Worm (Caenorhabditis elegans): ENCODE measurements around the gene C27D8.2.

C27D8.2 gene

ce11 chrIV:12724641-12725040, 13.6 kb downstream of the C27D8.2 start, which contains the start of the genes T23F6.3 and rbd-1 (continued):
- TF ChIP-seq elt-1 (tag; optimal IDR thresholded peaks at IDR 0.05) (no peak), nhr-6 (tag; optimal IDR thresholded peaks at IDR 0.05) (peak; percentile 78), lin-11 (tag; optimal IDR thresholded peaks at IDR 0.05) (peak; percentile 69), nhr-25 (tag; optimal IDR thresholded peaks at IDR 0.05) (peak; percentile 83), zag-1 (tag; optimal IDR thresholded peaks at IDR 0.05) (peak; percentile 61), unc-39 (tag; optimal IDR thresholded peaks at IDR 0.05) (no peak)

ce11 chrIV:12725228-12725627, 14.2 kb downstream of the C27D8.2 start:
- no peak for TF ChIP-seq dmd-4 (tag; optimal IDR thresholded peaks at IDR 0.05)
- TF ChIP-seq mdl-1 (tag; optimal IDR thresholded peaks at IDR 0.05) = no peak
- no peak for TF ChIP-seq lsy-2 (tag; optimal IDR thresholded peaks at IDR 0.05)
- TF ChIP-seq zag-1 (tag; optimal IDR thresholded peaks at IDR 0.05) = no peak
- no peak for TF ChIP-seq mab-5 (tag; optimal IDR thresholded peaks at IDR 0.05)
- TF ChIP-seq egl-27 (tag; optimal IDR thresholded peaks at IDR 0.05) = no peak
- no peak for TF ChIP-seq nhr-25 (tag; optimal IDR thresholded peaks at IDR 0.05)
- no peak for TF ChIP-seq alr-1 (tag; optimal IDR thresholded peaks at IDR 0.05)
- TF ChIP-seq gmeb-1 (tag; optimal IDR thresholded peaks at IDR 0.05) = no peak
- no peak for TF ChIP-seq ama-1 (optimal IDR thresholded peaks at IDR 0.05)
- no peak for TF ChIP-seq F13H6.1 (tag; optimal IDR thresholded peaks at IDR 0.05)
- no peak for TF ChIP-seq blmp-1 (tag; optimal IDR thresholded peaks at IDR 0.05; ENCODE audit: insufficient read depth)
- TF ChIP-seq ztf-1 (GFP tag; conservative IDR thresholded peaks at IDR 0.05) = no peak
- TF ChIP-seq peb-1 (tag; optimal IDR thresholded peaks at IDR 0.05) = no peak
- TF ChIP-seq nhr-6 (tag; optimal IDR thresholded peaks at IDR 0.05) = no peak
- TF ChIP-seq ztf-4 (tag; optimal IDR thresholded peaks at IDR 0.05) = no peak
- no peak for TF ChIP-seq mbf-1 (tag; optimal IDR thresholded peaks at IDR 0.05)
- TF ChIP-seq lin-39 (tag; optimal IDR thresholded peaks at IDR 0.05) = no peak
- TF ChIP-seq C34F6.9 (tag; optimal IDR thresholded peaks at IDR 0.05) = no peak
- no peak for TF ChIP-seq nhr-129 (tag; optimal IDR thresholded peaks at IDR 0.05)

- TF ChIP-seq unc-39 (tag; optimal IDR thresholded peaks at IDR 0.05) (no peak), crh-2 (tag; optimal IDR thresholded peaks at IDR 0.05) (no peak), nhr-10 (tag; optimal IDR thresholded peaks at IDR 0.05) (no peak), mab-5 (tag; optimal IDR thresholded peaks at IDR 0.05) (no peak), nhr-25 (tag; optimal IDR thresholded peaks at IDR 0.05) (no peak), F13H6.1 (tag; optimal IDR thresholded peaks at IDR 0.05) (no peak), ceh-16 (tag; optimal IDR thresholded peaks at IDR 0.05) (no peak), egl-27 (tag; optimal IDR thresholded peaks at IDR 0.05) (no peak), elt-1 (tag; optimal IDR thresholded peaks at IDR 0.05) (no peak), sma-3 (GFP tag; optimal IDR thresholded peaks at IDR 0.05) (no peak), skn-1 (tag; optimal IDR thresholded peaks at IDR 0.05) (no peak), zag-1 (tag; optimal IDR thresholded peaks at IDR 0.05) (no peak), fos-1 (tag; optimal IDR thresholded peaks at IDR 0.05) (no peak)
Measured at ce11 chrIV:12725925-12726324, 14.9 kb downstream of the C27D8.2 start.

ce11 chrIV:12728162-12728561, 17.1 kb downstream of the C27D8.2 start:
- no peak for TF ChIP-seq gmeb-1 (tag; optimal IDR thresholded peaks at IDR 0.05)
- no peak for TF ChIP-seq mdl-1 (tag; optimal IDR thresholded peaks at IDR 0.05)
- TF ChIP-seq lin-13 (GFP tag; optimal IDR thresholded peaks at IDR 0.05) = no peak
- no peak for TF ChIP-seq ama-1 (optimal IDR thresholded peaks at IDR 0.05)
- no peak for TF ChIP-seq nhr-11 (tag; optimal IDR thresholded peaks at IDR 0.05)
- no peak for TF ChIP-seq lsy-2 (tag; optimal IDR thresholded peaks at IDR 0.05)
- no peak for TF ChIP-seq peb-1 (tag; optimal IDR thresholded peaks at IDR 0.05)
- TF ChIP-seq fos-1 (tag; optimal IDR thresholded peaks at IDR 0.05) = peak; percentile 80

ce11 chrIV:12741438-12741837, 30.4 kb downstream of the C27D8.2 start, which contains the start of gene T23F6.5:
Gene T23F6.5, minus strand, starts transcription at chrIV:12741538.
- no peak for TF ChIP-seq F13H6.1 (tag; optimal IDR thresholded peaks at IDR 0.05)
- no peak for TF ChIP-seq mab-5 (tag; optimal IDR thresholded peaks at IDR 0.05)
- TF ChIP-seq ztf-1 (GFP tag; conservative IDR thresholded peaks at IDR 0.05) = no peak

ce11 chrIV:12743680-12744079, 32.7 kb downstream of the C27D8.2 start:
- TF ChIP-seq ZK546.5 (tag; optimal IDR thresholded peaks at IDR 0.05) = no peak
- TF ChIP-seq F13H6.1 (tag; optimal IDR thresholded peaks at IDR 0.05) = no peak
- TF ChIP-seq egl-27 (tag; optimal IDR thresholded peaks at IDR 0.05) = no peak
- no peak for TF ChIP-seq ceh-16 (tag; optimal IDR thresholded peaks at IDR 0.05)
- TF ChIP-seq sem-4 (tag; optimal IDR thresholded peaks at IDR 0.05) = no peak
- no peak for TF ChIP-seq elt-1 (tag; optimal IDR thresholded peaks at IDR 0.05)
- TF ChIP-seq nhr-11 (tag; optimal IDR thresholded peaks at IDR 0.05) = no peak
- no peak for TF ChIP-seq elt-3 (tag; optimal IDR thresholded peaks at IDR 0.05)
- no peak for TF ChIP-seq aly-2 (tag; optimal IDR thresholded peaks at IDR 0.05)
- TF ChIP-seq lin-39 (tag; optimal IDR thresholded peaks at IDR 0.05) = no peak
- no peak for TF ChIP-seq sma-3 (GFP tag; optimal IDR thresholded peaks at IDR 0.05)
- no peak for TF ChIP-seq lin-13 (GFP tag; optimal IDR thresholded peaks at IDR 0.05)
- TF ChIP-seq ztf-1 (GFP tag; conservative IDR thresholded peaks at IDR 0.05) = no peak
- TF ChIP-seq sma-9 (GFP tag; optimal IDR thresholded peaks at IDR 0.05) = no peak
- TF ChIP-seq sma-9 (tag; optimal IDR thresholded peaks at IDR 0.05) = no peak
- no peak for TF ChIP-seq alr-1 (tag; optimal IDR thresholded peaks at IDR 0.05)

Data from whole organism, L2 larva.